Fruit fly (Drosophila melanogaster) whole organism, wandering third instar larva: ENCODE data around the gene CG34428.

Experiments
- Abd-B ChIP-seq: fragments of >200 bp; optimal IDR thresholded peaks from 2 replicates; lab custom pipeline; 2017; ENCODE audit warnings: missing biosample characterization, missing genetic modification characterization
- CG32264 ChIP-seq: fragments of 200-800 bp; sonication (Bioruptor generic); optimal IDR thresholded peaks from 2 replicates; lab custom pipeline; 2016; ENCODE audit warnings: missing biosample characterization, missing genetic modification characterization
- CG9705 ChIP-seq: fragments of 200-800 bp; sonication (Bioruptor generic); optimal IDR thresholded peaks from 2 replicates; lab custom pipeline; 2018; ENCODE audit warnings: missing biosample characterization, mild to moderate bottlenecking, missing genetic modification characterization
- CrebA ChIP-seq: fragments of 200-800 bp; sonication (Bioruptor generic); optimal IDR thresholded peaks from 2 replicates; lab custom pipeline; 2016; ENCODE audit warnings: missing biosample characterization, mild to moderate bottlenecking, missing genetic modification characterization, borderline replicate concordance
- Dfd ChIP-seq: fragments of >200 bp; optimal IDR thresholded peaks from 2 replicates; lab custom pipeline; 2017; ENCODE audit warnings: missing biosample characterization, missing genetic modification characterization
- Dif ChIP-seq: fragments of 200-275, 200-300 bp; sonication (Bioruptor generic); optimal IDR thresholded peaks from 2 replicates; lab custom pipeline; 2018; ENCODE audit warnings: missing biosample characterization, missing genetic modification characterization; ENCODE audit not compliant: partially characterized antibody
- GATAd ChIP-seq: sonication (Bioruptor generic); optimal IDR thresholded peaks from 2 replicates; lab custom pipeline; 2016; ENCODE audit warnings: missing biosample characterization, missing genetic modification characterization
- HLH106 ChIP-seq: fragments of 200-800 bp; optimal IDR thresholded peaks from 3 replicates; lab custom pipeline; 2019; ENCODE audit warnings: missing biosample characterization, mild to moderate bottlenecking, missing genetic modification characterization, moderate library complexity
- Hnf4 ChIP-seq: fragments of 200-800 bp; sonication (Bioruptor generic); optimal IDR thresholded peaks from 2 replicates; lab custom pipeline; 2016; ENCODE audit warnings: missing biosample characterization, mild to moderate bottlenecking, missing genetic modification characterization
- Hr78 ChIP-seq: fragments of >200 bp; optimal IDR thresholded peaks from 2 replicates; lab custom pipeline; 2017; ENCODE audit warnings: missing biosample characterization, missing genetic modification characterization
- Hr83 ChIP-seq: fragments of 200-300 bp; sonication (Bioruptor generic); optimal IDR thresholded peaks from 2 replicates; lab custom pipeline; 2016; ENCODE audit warnings: missing biosample characterization, mild to moderate bottlenecking, missing genetic modification characterization, moderate library complexity; ENCODE audit not compliant: poor library complexity, severe bottlenecking
- Jra ChIP-seq: sonication (Bioruptor generic); optimal IDR thresholded peaks from 2 replicates; lab custom pipeline; 2016; ENCODE audit warnings: missing biosample characterization, missing genetic modification characterization
- Mio ChIP-seq: sonication (Bioruptor generic); optimal IDR thresholded peaks from 2 replicates; lab custom pipeline; 2016; ENCODE audit warnings: missing biosample characterization, missing genetic modification characterization
- Myc ChIP-seq: fragments of >200 bp; optimal IDR thresholded peaks from 2 replicates; lab custom pipeline; 2017
- N ChIP-seq: fragments of >200 bp; optimal IDR thresholded peaks from 2 replicates; lab custom pipeline; 2018; ENCODE audit warnings: missing biosample characterization, missing external identifiers, missing genetic modification characterization
- OdsH ChIP-seq: fragments of 200-800 bp; sonication (Bioruptor generic); optimal IDR thresholded peaks from 2 replicates; lab custom pipeline; 2016; ENCODE audit warnings: missing biosample characterization, mild to moderate bottlenecking, missing genetic modification characterization
- Rel ChIP-seq, 2 experiments: fragments of 200-800 bp; sonication (Bioruptor generic) in 1 of 2; optimal IDR thresholded peaks; 2 replicates in 1 of 2; 3 replicates in 1 of 2; lab custom pipeline; 2016 to 2019; ENCODE audit warnings: mild to moderate bottlenecking in 2 of 2, missing biosample characterization in 2 of 2, missing genetic modification characterization in 2 of 2, moderate library complexity in 1 of 2
- Sp1 ChIP-seq: fragments of 200-800 bp; sonication (Bioruptor generic); optimal IDR thresholded peaks from 3 replicates; lab custom pipeline; 2019; ENCODE audit warnings: missing biosample characterization, mild to moderate bottlenecking, missing genetic modification characterization, moderate library complexity
- Vsx2 ChIP-seq: fragments of 200-300, 225-300 bp; sonication (Bioruptor generic); optimal IDR thresholded peaks from 2 replicates; lab custom pipeline; 2018; ENCODE audit warnings: missing biosample characterization, missing genetic modification characterization; ENCODE audit not compliant: partially characterized antibody
- br ChIP-seq: fragments of 200-800 bp; sonication (Bioruptor generic); optimal IDR thresholded peaks from 2 replicates; lab custom pipeline; 2016; ENCODE audit warnings: missing biosample characterization, missing genetic modification characterization
- brk ChIP-seq: fragments of 200-800 bp; sonication (Bioruptor generic); optimal IDR thresholded peaks from 2 replicates; lab custom pipeline; 2016; ENCODE audit warnings: missing biosample characterization, mild to moderate bottlenecking, missing genetic modification characterization
- dl ChIP-seq, 2 experiments: fragments of 175-275, 200-275 bp in 1 of 2; fragments of 200-275 bp in 1 of 2; sonication (Bioruptor generic); optimal IDR thresholded peaks; lab custom pipeline; 2018; ENCODE audit warnings: mild to moderate bottlenecking in 2 of 2, missing biosample characterization in 2 of 2, missing genetic modification characterization in 2 of 2, moderate library complexity in 2 of 2; ENCODE audit not compliant: partially characterized antibody in 2 of 2, insufficient read depth in 1 of 2
- dmrt93B ChIP-seq: fragments of 200-800 bp; sonication (Bioruptor generic); optimal IDR thresholded peaks from 2 replicates; lab custom pipeline; 2018; ENCODE audit warnings: missing biosample characterization, mild to moderate bottlenecking, missing genetic modification characterization
- dsf ChIP-seq: sonication (Bioruptor generic); optimal IDR thresholded peaks from 2 replicates; lab custom pipeline; 2016; ENCODE audit warnings: missing biosample characterization, missing genetic modification characterization, borderline replicate concordance
- ey ChIP-seq: fragments of 200-800 bp; sonication (Bioruptor generic); optimal IDR thresholded peaks from 2 replicates; lab custom pipeline; 2016; ENCODE audit warnings: missing biosample characterization, missing genetic modification characterization
- foxo ChIP-seq, 2 experiments: fragments of 200-800 bp; sonication (Bioruptor generic); optimal IDR thresholded peaks; 2 replicates in 1 of 2; 3 replicates in 1 of 2; lab custom pipeline; 2016 to 2017; ENCODE audit warnings: missing biosample characterization in 2 of 2, missing genetic modification characterization in 2 of 2
- fru ChIP-seq: fragments of 200-800 bp; sonication (Bioruptor generic); optimal IDR thresholded peaks from 3 replicates; lab custom pipeline; 2016; ENCODE audit warnings: missing biosample characterization, mild to moderate bottlenecking, missing genetic modification characterization
- h ChIP-seq: fragments of 200-800 bp; sonication (Bioruptor generic); optimal IDR thresholded peaks from 3 replicates; lab custom pipeline; 2016; ENCODE audit warnings: missing biosample characterization, mild to moderate bottlenecking, missing genetic modification characterization
- jim ChIP-seq: fragments of 175-275, 200-325 bp; sonication (Bioruptor generic); optimal IDR thresholded peaks from 2 replicates; lab custom pipeline; 2016; ENCODE audit warnings: missing biosample characterization, mild to moderate bottlenecking, missing genetic modification characterization
- lola ChIP-seq: fragments of >200 bp; optimal IDR thresholded peaks from 2 replicates; lab custom pipeline; 2017; ENCODE audit warnings: missing biosample characterization, missing genetic modification characterization
- pan ChIP-seq: fragments of >200 bp; optimal IDR thresholded peaks from 2 replicates; lab custom pipeline; 2017
- psq ChIP-seq: fragments of 200-800 bp; sonication (Bioruptor generic); optimal IDR thresholded peaks from 3 replicates; lab custom pipeline; 2017; ENCODE audit warnings: missing biosample characterization, mild to moderate bottlenecking, missing genetic modification characterization, moderate library complexity
- rgr ChIP-seq: fragments of 200-800 bp; sonication (Bioruptor generic); optimal IDR thresholded peaks from 3 replicates; lab custom pipeline; 2016; ENCODE audit warnings: missing biosample characterization, mild to moderate bottlenecking, missing genetic modification characterization
- sage ChIP-seq: fragments of 200-800 bp; sonication (Bioruptor generic); optimal IDR thresholded peaks from 2 replicates; lab custom pipeline; 2016; ENCODE audit warnings: missing biosample characterization, mild to moderate bottlenecking, missing genetic modification characterization
- sv ChIP-seq: fragments of 200-800 bp; sonication (Bioruptor generic); optimal IDR thresholded peaks from 3 replicates; lab custom pipeline; 2016; ENCODE audit warnings: missing biosample characterization, missing genetic modification characterization
- tai ChIP-seq: sonication (Bioruptor generic); optimal IDR thresholded peaks from 2 replicates; lab custom pipeline; 2016; ENCODE audit warnings: missing biosample characterization, missing genetic modification characterization
- usp ChIP-seq: fragments of >200 bp; optimal IDR thresholded peaks from 2 replicates; lab custom pipeline; 2017; ENCODE audit warnings: missing biosample characterization, missing genetic modification characterization
- woc ChIP-seq: sonication (Bioruptor generic); optimal IDR thresholded peaks from 2 replicates; lab custom pipeline; 2016; ENCODE audit warnings: missing biosample characterization, mild to moderate bottlenecking, missing genetic modification characterization

CG34428 gene

dm6 chr3L:13015823-13016465 is 45.6 kb upstream of the CG34428 start, which contains the start of gene CG11267:
TSS of gene CG11267 (plus strand) at chr3L:13016050.
- no peak for TF ChIP-seq GATAd (GFP tag; lab: Kevin White, UChicago)
- no peak for TF ChIP-seq Dif
- peak; percentile 77 for TF ChIP-seq h (GFP tag; lab: Kevin White, UChicago)
- no peak for TF ChIP-seq lola (GFP tag; lab: Kevin White, UChicago)
- peak in 1 of 2 experiments; percentile 80 for TF ChIP-seq foxo (GFP tag; optimal IDR thresholded peaks at IDR 0.05; lab: Kevin White, UChicago)
- TF ChIP-seq sage = peak; percentile 60
- TF ChIP-seq Jra (GFP tag; lab: Kevin White, UChicago) = no peak
- TF ChIP-seq Mio (GFP tag; lab: Kevin White, UChicago) = no peak
- peak; percentile 84 for TF ChIP-seq HLH106 (tag; lab: Kevin White, UChicago)
- no peak for TF ChIP-seq usp (GFP tag; lab: Kevin White, UChicago)
- peak; percentile 81 for TF ChIP-seq Sp1 (GFP tag; lab: Kevin White, UChicago)
- TF ChIP-seq Hnf4 (GFP tag; lab: Kevin White, UChicago) = peak; percentile 79
- TF ChIP-seq brk = peak; percentile 21
- TF ChIP-seq sv = peak; percentile 38
- TF ChIP-seq Hr78 (GFP tag; lab: Kevin White, UChicago) = no peak
- peak; percentile 82 for TF ChIP-seq CG9705 (GFP tag; lab: Kevin White, UChicago)
- no peak for TF ChIP-seq dmrt93B (GFP tag; lab: Kevin White, UChicago)
- TF ChIP-seq br (GFP tag; lab: Kevin White, UChicago) = peak; percentile 68
- TF ChIP-seq Abd-B = no peak
- peak; percentile 46 for TF ChIP-seq psq (GFP tag; lab: Kevin White, UChicago)
- peak; percentile 70 for TF ChIP-seq rgr (GFP tag; lab: Kevin White, UChicago)
- peak; percentile 49 for TF ChIP-seq OdsH (GFP tag; lab: Kevin White, UChicago)
- peak; percentile 5 for TF ChIP-seq Myc (lab: Kevin White, UChicago)
- no peak for TF ChIP-seq dl (GFP tag; optimal IDR thresholded peaks at IDR 0.05; lab: Kevin White, UChicago; ENCODE audit: insufficient read depth in 1 of 2, partially characterized antibody in 2 of 2)
- peak; percentile 67 for TF ChIP-seq ey
- TF ChIP-seq CrebA (GFP tag; lab: Kevin White, UChicago) = no peak
- TF ChIP-seq jim (GFP tag; lab: Kevin White, UChicago) = no peak
- TF ChIP-seq pan (lab: Kevin White, UChicago) = no peak
- no peak for TF ChIP-seq Dfd (GFP tag; lab: Kevin White, UChicago)
- peak; percentile 86 for TF ChIP-seq Hr83 (GFP tag; lab: Kevin White, UChicago)
- TF ChIP-seq tai = peak; percentile 65
- TF ChIP-seq Rel (GFP tag; optimal IDR thresholded peaks at IDR 0.05; lab: Kevin White, UChicago) = no peak
- TF ChIP-seq Rel (tag; optimal IDR thresholded peaks at IDR 0.05; lab: Kevin White, UChicago) = peak; percentile 41
- no peak for TF ChIP-seq dsf
- no peak for TF ChIP-seq N (GFP tag; lab: Kevin White, UChicago)
- peak; percentile 70 for TF ChIP-seq fru
- TF ChIP-seq Vsx2 (GFP tag; lab: Kevin White, UChicago) = no peak
- peak; percentile 59 for TF ChIP-seq woc
- peak; percentile 36 for TF ChIP-seq CG32264

dm6 chr3L:13017803-13018324 is 43.7 kb upstream of the CG34428 start, which contains the start of the genes mRpL20 and Icmt:
TSS of gene mRpL20 (minus strand) at chr3L:13017867.
TSS of gene Icmt (plus strand) at chr3L:13018266.
- TF ChIP-seq Hr83 (GFP tag; lab: Kevin White, UChicago) (peak; percentile 55), Vsx2 (GFP tag; lab: Kevin White, UChicago) (no peak), lola (GFP tag; lab: Kevin White, UChicago) (no peak), Mio (GFP tag; lab: Kevin White, UChicago) (no peak), N (GFP tag; lab: Kevin White, UChicago) (no peak), CG9705 (GFP tag; lab: Kevin White, UChicago) (peak; percentile 75), Abd-B (no peak), Dfd (GFP tag; lab: Kevin White, UChicago) (peak; percentile 79), Jra (GFP tag; lab: Kevin White, UChicago) (peak; percentile 84), CrebA (GFP tag; lab: Kevin White, UChicago) (no peak), usp (GFP tag; lab: Kevin White, UChicago) (no peak), Dif (no peak), jim (GFP tag; lab: Kevin White, UChicago) (no peak), Hr78 (GFP tag; lab: Kevin White, UChicago) (no peak), sv (peak; percentile 76), OdsH (GFP tag; lab: Kevin White, UChicago) (peak; percentile 93), HLH106 (tag; lab: Kevin White, UChicago) (peak; percentile 97), Rel (GFP tag; optimal IDR thresholded peaks at IDR 0.05; lab: Kevin White, UChicago) (peak; percentile 3), Rel (tag; optimal IDR thresholded peaks at IDR 0.05; lab: Kevin White, UChicago) (peak; percentile 85), woc (peak; percentile 72), h (GFP tag; lab: Kevin White, UChicago) (peak; percentile 89), brk (peak; percentile 83), fru (peak; percentile 89), dsf (peak; percentile 83), Myc (lab: Kevin White, UChicago) (no peak), psq (GFP tag; lab: Kevin White, UChicago) (peak; percentile 93), foxo (GFP tag; optimal IDR thresholded peaks at IDR 0.05; lab: Kevin White, UChicago) (peak in 1 of 2 experiments; percentile 97), tai (peak; percentile 89), br (GFP tag; lab: Kevin White, UChicago) (peak; percentile 71), ey (peak; percentile 69), GATAd (GFP tag; lab: Kevin White, UChicago) (peak; percentile 51), CG32264 (peak; percentile 51), Hnf4 (GFP tag; lab: Kevin White, UChicago) (peak; percentile 93), dmrt93B (GFP tag; lab: Kevin White, UChicago) (peak; percentile 77), Sp1 (GFP tag; lab: Kevin White, UChicago) (peak; percentile 97), rgr (GFP tag; lab: Kevin White, UChicago) (peak; percentile 94), pan (lab: Kevin White, UChicago) (no peak), dl (GFP tag; optimal IDR thresholded peaks at IDR 0.05; lab: Kevin White, UChicago; ENCODE audit: insufficient read depth in 1 of 2, partially characterized antibody in 2 of 2) (no peak), sage (peak; percentile 76)
